Worm (Caenorhabditis elegans) whole organism, late embryonic: Measurements from ENCODE around the gene clec-189.

ENCODE experiments used
- C38D4.7 ChIP-seq: fragments of 200-800 bp; sonication (Bioruptor generic); optimal IDR thresholded peaks from 2 replicates; lab custom pipeline; 2018; ENCODE audit warnings: mild to moderate bottlenecking, missing genetic modification characterization, moderate library complexity, missing compliant biosample characterization
- K09A11.1 ChIP-seq: sonication (generic microtip); optimal IDR thresholded peaks from 2 replicates; lab custom pipeline; 2017; ENCODE audit warnings: antibody characterized with exemption, mild to moderate bottlenecking, missing genetic modification characterization, missing compliant biosample characterization; ENCODE audit not compliant: insufficient read depth
- ceh-31 ChIP-seq: sonication (generic microtip); optimal IDR thresholded peaks from 2 replicates; lab custom pipeline; 2016; ENCODE audit warnings: missing genetic modification characterization, missing compliant biosample characterization
- ceh-45 ChIP-seq: fragments of 200-800 bp; sonication (Bioruptor generic); IDR thresholded peaks from 2 replicates; pipeline ENCODE4 v1.3.6; 2022; ENCODE audit warnings: missing genetic modification reagents, missing genetic modification characterization, missing compliant biosample characterization
- che-1 ChIP-seq: sonication (generic microtip); optimal IDR thresholded peaks from 2 replicates; lab custom pipeline; 2016; ENCODE audit warnings: mild to moderate bottlenecking, missing genetic modification characterization, missing compliant biosample characterization
- gmeb-2 ChIP-seq: sonication (generic microtip); optimal IDR thresholded peaks from 2 replicates; lab custom pipeline; 2016; ENCODE audit warnings: missing genetic modification characterization, inconsistent platforms, missing compliant biosample characterization
- hlh-15 ChIP-seq: sonication (generic microtip); optimal IDR thresholded peaks from 2 replicates; lab custom pipeline; 2016; ENCODE audit warnings: missing genetic modification characterization, missing compliant biosample characterization
- hlh-8 ChIP-seq: sonication (generic microtip); optimal IDR thresholded peaks from 2 replicates; lab custom pipeline; 2016; ENCODE audit warnings: missing genotype, missing genetic modification characterization, missing compliant biosample characterization
- lin-11 ChIP-seq: fragments of 200-800 bp; sonication (Bioruptor generic); optimal IDR thresholded peaks from 2 replicates; lab custom pipeline; 2018; ENCODE audit warnings: mild to moderate bottlenecking, missing genetic modification characterization, missing compliant biosample characterization
- mec-3 ChIP-seq: sonication (generic microtip); optimal IDR thresholded peaks from 2 replicates; lab custom pipeline; 2016; ENCODE audit warnings: borderline replicate concordance, missing genetic modification characterization, missing compliant biosample characterization
- nhr-11 ChIP-seq: fragments of 150-350 bp; optimal IDR thresholded peaks from 2 replicates; lab custom pipeline; 2014; ENCODE audit warnings: missing biosample characterization, missing genetic modification characterization
- pha-4 ChIP-seq: fragments of 150-350 bp; optimal IDR thresholded peaks from 2 replicates; lab custom pipeline; 2018; ENCODE audit warnings: missing biosample characterization, missing genetic modification reagents, missing genetic modification characterization
- ref-2 ChIP-seq: sonication (generic microtip); optimal IDR thresholded peaks from 2 replicates; lab custom pipeline; 2016; ENCODE audit warnings: missing genetic modification characterization, missing compliant biosample characterization
- unc-55 ChIP-seq: sonication (generic microtip); optimal IDR thresholded peaks from 2 replicates; lab custom pipeline; 2017; ENCODE audit warnings: missing biosample characterization, missing genetic modification reagents, missing genetic modification characterization

Gene clec-189

DNA sequence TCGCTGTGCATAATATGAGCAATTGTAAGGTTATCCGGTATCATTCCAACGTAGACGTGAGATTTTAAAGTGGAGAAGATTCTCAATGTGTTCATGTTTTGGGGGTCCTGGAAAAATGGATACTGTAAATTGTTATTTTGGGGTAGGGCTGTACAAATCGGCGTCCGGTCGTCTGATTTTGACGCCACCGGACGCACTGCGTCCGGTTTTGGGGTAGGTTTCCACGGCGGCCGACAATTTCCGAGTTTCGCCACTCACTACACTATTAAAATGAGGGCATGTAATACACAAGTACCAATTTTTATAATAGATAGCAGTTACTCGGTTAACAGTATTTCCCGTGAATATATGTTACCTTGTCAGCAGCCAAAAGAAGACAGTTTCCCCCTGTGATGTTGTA lies 47.8 kb downstream of the clec-189 start:
- TF ChIP-seq ceh-45 (GFP tag; lab: Robert Waterston, UW) (no peak), pha-4 (tag; lab: Kevin White, UChicago) (no peak), mec-3 (no peak), ceh-31 (tag; lab: Kevin White, UChicago) (no peak), K09A11.1 (tag; lab: Kevin White, UChicago) (no peak), che-1 (tag; lab: Kevin White, UChicago) (no peak), nhr-11 (tag; lab: Kevin White, UChicago) (no peak), hlh-15 (tag; lab: Kevin White, UChicago) (no peak), hlh-8 (no peak), gmeb-2 (tag; lab: Kevin White, UChicago) (no peak), unc-55 (GFP tag; lab: Kevin White, UChicago) (no peak), ref-2 (tag; lab: Kevin White, UChicago) (no peak), lin-11 (tag; lab: Kevin White, UChicago) (no peak), C38D4.7 (GFP tag; lab: Kevin White, UChicago) (no peak)
